Worm (Caenorhabditis elegans) whole organism, L3 larva: Measurements from ENCODE around the gene rpl-11.2.
A peak's percentile ranks its signal among the peaks of the same experiment; 100 is the strongest.

Experiments
- R02D3.7 ChIP-seq: fragments of 150-350 bp; optimal IDR thresholded peaks from 2 replicates; lab custom pipeline; 2014; ENCODE audit warnings: missing biosample characterization, missing genetic modification characterization
- ZK546.5 ChIP-seq: sonication (generic microtip); optimal IDR thresholded peaks from 2 replicates; lab custom pipeline; 2017; ENCODE audit warnings: missing biosample characterization, missing genetic modification characterization
- aly-2 ChIP-seq: fragments of 150-350 bp; optimal IDR thresholded peaks from 2 replicates; lab custom pipeline; 2014; ENCODE audit warnings: missing biosample characterization, missing genetic modification characterization
- ama-1 ChIP-seq: fragments of 150-350 bp; optimal IDR thresholded peaks from 2 replicates; lab custom pipeline; 2018
- ceh-16 ChIP-seq: sonication (generic microtip); optimal IDR thresholded peaks from 2 replicates; lab custom pipeline; 2017; ENCODE audit warnings: missing biosample characterization, missing genetic modification characterization
- ceh-28 ChIP-seq: fragments of 150-350 bp; optimal IDR thresholded peaks from 2 replicates; lab custom pipeline; 2014; ENCODE audit warnings: missing biosample characterization, missing genetic modification reagents, missing genetic modification characterization
- ceh-82 ChIP-seq: fragments of 150-350 bp; optimal IDR thresholded peaks from 2 replicates; lab custom pipeline; 2014; ENCODE audit warnings: missing biosample characterization, missing genetic modification characterization
- ceh-9 ChIP-seq: sonication (generic microtip); optimal IDR thresholded peaks from 2 replicates; lab custom pipeline; 2018; ENCODE audit warnings: missing biosample characterization, missing genetic modification characterization
- egl-27 ChIP-seq: sonication (generic microtip); optimal IDR thresholded peaks from 4 replicates; lab custom pipeline; 2017; ENCODE audit warnings: missing biosample characterization, missing genetic modification reagents, missing genetic modification characterization
- elt-1 ChIP-seq: fragments of 150-350 bp; optimal IDR thresholded peaks from 2 replicates; lab custom pipeline; 2014; ENCODE audit warnings: missing biosample characterization, missing genetic modification characterization
- elt-2 ChIP-seq: sonication (generic microtip); optimal IDR thresholded peaks from 2 replicates; lab custom pipeline; 2016; ENCODE audit warnings: missing genetic modification reagents, mild to moderate bottlenecking, missing genetic modification characterization, missing compliant biosample characterization
- elt-3 ChIP-seq, 3 experiments: fragments of 150-350 bp in 1 of 3; sonication (generic microtip) in 2 of 3; optimal IDR thresholded peaks; 2 replicates in 2 of 3; 4 replicates in 1 of 3; lab custom pipeline; 2014 to 2017; ENCODE audit warnings: missing biosample characterization in 3 of 3, missing genetic modification characterization in 3 of 3
- eor-1 ChIP-seq, 2 experiments: fragments of 150-350 bp; optimal IDR thresholded peaks; 2 replicates each; lab custom pipeline; 2014 to 2018; ENCODE audit warnings: missing biosample characterization in 2 of 2, missing genetic modification characterization in 2 of 2
- fkh-2 ChIP-seq: fragments of 150-350 bp; optimal IDR thresholded peaks from 2 replicates; lab custom pipeline; 2014; ENCODE audit warnings: missing biosample characterization, missing genetic modification reagents, missing genetic modification characterization
- fos-1 ChIP-seq: fragments of 150-350 bp; optimal IDR thresholded peaks from 2 replicates; lab custom pipeline; 2014; ENCODE audit warnings: missing biosample characterization, missing genetic modification characterization
- jun-1 ChIP-seq: fragments of 150-350 bp; optimal IDR thresholded peaks from 2 replicates; lab custom pipeline; 2014; ENCODE audit warnings: missing biosample characterization, missing genetic modification reagents, missing genetic modification characterization
- lin-15B ChIP-seq: fragments of 150-350 bp; optimal IDR thresholded peaks from 2 replicates; lab custom pipeline; 2014; ENCODE audit warnings: missing biosample characterization, missing genetic modification characterization
- lsy-12 ChIP-seq: sonication (generic microtip); optimal IDR thresholded peaks from 2 replicates; lab custom pipeline; 2016; ENCODE audit warnings: mild to moderate bottlenecking, missing genetic modification characterization, missing compliant biosample characterization
- mdl-1 ChIP-seq: fragments of 150-350 bp; optimal IDR thresholded peaks from 2 replicates; lab custom pipeline; 2014; ENCODE audit warnings: missing biosample characterization, missing genetic modification characterization
- mml-1 ChIP-seq: fragments of 150-350 bp; sonication (generic microtip); optimal IDR thresholded peaks from 3 replicates; lab custom pipeline; 2014; ENCODE audit warnings: missing biosample characterization, missing genetic modification characterization
- nfya-1 ChIP-seq: sonication (generic microtip); optimal IDR thresholded peaks from 2 replicates; lab custom pipeline; 2017; ENCODE audit warnings: missing genetic modification characterization, mild to moderate bottlenecking, missing compliant biosample characterization, antibody characterized with exemption, moderate library complexity; ENCODE audit not compliant: insufficient read depth
- nhr-23 ChIP-seq: fragments of 150-350 bp; optimal IDR thresholded peaks from 2 replicates; lab custom pipeline; 2014; ENCODE audit warnings: missing biosample characterization, missing genetic modification reagents, missing genetic modification characterization
- nhr-25 ChIP-seq: sonication (generic microtip); optimal IDR thresholded peaks from 2 replicates; lab custom pipeline; 2017; ENCODE audit warnings: missing biosample characterization, missing genetic modification characterization
- nhr-67 ChIP-seq: fragments of 150-350 bp; optimal IDR thresholded peaks from 2 replicates; lab custom pipeline; 2014; ENCODE audit warnings: missing biosample characterization, missing genetic modification characterization
- nhr-76 ChIP-seq: fragments of 150-350 bp; sonication (generic microtip); optimal IDR thresholded peaks from 5 replicates; lab custom pipeline; 2014; ENCODE audit warnings: missing biosample characterization, missing genetic modification characterization
- pha-4 ChIP-seq: fragments of 150-350 bp; optimal IDR thresholded peaks from 2 replicates; lab custom pipeline; 2014; ENCODE audit warnings: missing biosample characterization, missing genetic modification reagents, missing genetic modification characterization
- sea-2 ChIP-seq: fragments of 150-350 bp; sonication (generic microtip); optimal IDR thresholded peaks from 4 replicates; lab custom pipeline; 2014; ENCODE audit warnings: missing biosample characterization, missing genetic modification reagents, missing genetic modification characterization
- tbx-2 ChIP-seq: sonication (generic microtip); optimal IDR thresholded peaks from 2 replicates; lab custom pipeline; 2016; ENCODE audit warnings: mild to moderate bottlenecking, missing genetic modification characterization, missing compliant biosample characterization
- zag-1 ChIP-seq: fragments of 150-350 bp; optimal IDR thresholded peaks from 2 replicates; lab custom pipeline; 2014; ENCODE audit warnings: missing biosample characterization, missing genetic modification characterization
- ztf-11 ChIP-seq: fragments of 150-350 bp; optimal IDR thresholded peaks from 2 replicates; lab custom pipeline; 2014; ENCODE audit warnings: missing biosample characterization, missing genetic modification characterization
- ztf-4 ChIP-seq: fragments of 150-350 bp; optimal IDR thresholded peaks from 2 replicates; lab custom pipeline; 2014; ENCODE audit warnings: missing biosample characterization, missing genetic modification characterization

The rpl-11.2 gene

DNA sequence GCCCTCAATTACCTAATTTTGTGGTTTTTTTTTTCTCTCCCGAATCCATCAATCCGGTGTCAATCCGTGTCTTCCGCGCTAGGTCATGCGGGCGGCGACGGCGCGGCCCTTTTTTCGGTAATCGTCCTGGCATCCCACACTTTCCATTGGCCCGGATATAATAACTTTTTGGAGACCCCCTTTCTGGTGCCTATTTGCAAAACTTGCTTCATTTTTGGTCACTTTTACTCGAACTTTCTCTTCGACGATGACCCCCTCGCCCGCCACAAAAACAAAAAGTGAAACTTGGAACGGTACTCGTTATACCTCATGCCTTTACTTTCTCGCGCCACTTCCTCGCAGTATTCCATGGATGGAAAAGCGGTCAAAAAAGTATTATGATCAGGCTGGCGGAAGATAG lies 28.0 kb downstream of the rpl-11.2 start:
- no peak for TF ChIP-seq eor-1 (tag; optimal IDR thresholded peaks at IDR 0.05; lab: Kevin White, UChicago)
- no peak for TF ChIP-seq R02D3.7 (tag; lab: Kevin White, UChicago)
- TF ChIP-seq ztf-4 (tag; lab: Kevin White, UChicago) = no peak
- peak; percentile 77 for TF ChIP-seq nhr-23 (tag; lab: Kevin White, UChicago)
- TF ChIP-seq elt-3 (tag; optimal IDR thresholded peaks at IDR 0.05; lab: Kevin White, UChicago) = no peak
- TF ChIP-seq sea-2 = no peak

DNA sequence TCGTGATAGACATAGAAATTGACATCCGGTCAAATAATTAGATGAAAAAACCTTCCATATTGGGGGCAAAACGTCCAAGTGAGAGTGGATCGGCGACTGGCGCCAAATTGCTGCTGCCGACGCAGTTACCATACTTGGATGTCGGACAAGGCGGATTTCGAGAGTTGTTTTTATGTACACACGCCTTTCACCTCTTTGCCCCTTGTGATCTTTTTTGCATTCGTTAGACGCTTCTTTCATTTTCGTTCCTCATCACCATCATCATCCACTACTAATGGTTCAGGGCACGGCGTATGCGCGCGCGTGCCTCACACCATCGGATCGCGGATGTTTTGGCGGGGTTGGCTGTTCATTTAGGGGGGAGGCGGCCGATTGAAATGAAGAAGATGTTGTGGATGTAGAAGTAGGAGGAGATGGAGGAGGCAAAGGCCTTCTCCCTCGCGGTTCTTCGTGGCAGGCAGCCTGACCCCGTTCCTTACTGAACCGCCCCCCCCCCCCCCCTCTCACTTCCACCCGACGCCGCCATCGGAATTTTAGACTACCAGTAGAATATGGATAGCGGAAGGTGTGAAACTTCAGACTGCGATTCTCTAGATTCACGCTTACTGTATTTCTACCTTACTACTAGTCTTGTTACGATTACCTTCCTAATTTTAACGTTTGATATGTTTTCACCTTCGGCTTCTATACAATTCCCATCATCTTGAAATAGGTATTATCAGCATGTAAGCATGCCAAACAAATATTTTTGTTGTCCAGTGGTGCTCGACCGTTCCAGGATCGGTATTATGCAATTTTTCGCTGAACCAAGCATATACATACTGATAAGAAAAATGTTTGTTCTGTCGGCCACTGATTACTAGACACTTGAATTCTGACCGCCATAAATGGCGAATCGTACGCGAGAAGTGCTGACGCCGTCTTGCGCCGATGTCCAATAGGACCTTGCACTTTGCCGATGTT lies 28.7 kb downstream of the rpl-11.2 start:
- TF ChIP-seq elt-1 (tag; lab: Kevin White, UChicago) (no peak), elt-2 (tag; lab: Kevin White, UChicago) (peak; percentile 13), nhr-25 (tag; lab: Kevin White, UChicago) (peak; percentile 41), nhr-23 (tag; lab: Kevin White, UChicago) (peak; percentile 27)

DNA sequence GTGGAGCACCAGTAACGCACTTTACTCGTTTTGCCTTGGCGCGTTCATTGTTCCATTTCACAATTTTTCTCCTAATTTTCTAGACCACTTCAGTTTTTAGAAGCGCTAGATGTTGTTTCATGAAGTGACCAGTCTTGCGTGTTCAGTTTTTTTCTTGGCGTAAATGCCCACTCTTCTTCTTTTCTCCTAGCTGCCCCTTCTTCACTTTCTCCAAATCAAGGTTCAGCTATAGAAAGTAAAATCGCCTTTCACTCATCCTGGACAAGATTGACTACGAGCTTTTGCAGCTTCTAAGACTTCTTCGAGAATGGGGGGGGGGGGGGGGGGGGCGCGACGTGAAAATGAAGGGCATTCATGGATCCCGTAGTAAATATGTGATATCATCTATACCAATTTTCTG lies 29.7 kb downstream of the rpl-11.2 start:
- TF ChIP-seq pha-4 (tag; lab: Kevin White, UChicago) = no peak
- no peak for TF ChIP-seq ceh-82 (tag; lab: Kevin White, UChicago)
- TF ChIP-seq zag-1 (tag; lab: Kevin White, UChicago) = no peak
- no peak for TF ChIP-seq ama-1 (lab: Kevin White, UChicago)
- no peak for TF ChIP-seq sea-2
- TF ChIP-seq nfya-1 (tag; lab: Kevin White, UChicago) = no peak
- no peak for TF ChIP-seq jun-1 (tag; lab: Kevin White, UChicago)
- TF ChIP-seq mml-1 = no peak
- TF ChIP-seq egl-27 = no peak
- TF ChIP-seq fkh-2 (tag; lab: Kevin White, UChicago) = no peak
- no peak for TF ChIP-seq lsy-12
- no peak for TF ChIP-seq aly-2 (tag; lab: Kevin White, UChicago)

DNA sequence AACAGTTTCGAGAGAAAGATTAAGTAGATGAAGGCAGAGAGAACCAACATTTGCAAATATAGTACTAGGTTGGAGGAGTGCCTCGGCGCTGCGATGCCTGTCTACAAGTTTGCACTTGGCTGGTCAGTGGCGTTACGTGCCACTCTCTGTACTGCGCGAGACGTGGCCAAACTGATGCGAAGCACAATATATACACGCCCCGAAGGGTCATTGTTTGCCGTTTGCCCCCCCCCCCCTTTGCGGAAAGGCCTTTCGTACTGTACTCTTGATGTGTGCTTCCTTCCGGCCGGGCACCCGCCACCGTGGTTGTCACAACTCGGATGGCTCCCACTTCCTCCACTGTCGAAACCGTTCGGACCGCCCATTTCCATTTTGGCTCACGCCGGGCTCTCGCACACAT lies 30.3 kb downstream of the rpl-11.2 start:
- TF ChIP-seq mdl-1 = no peak
- no peak for TF ChIP-seq egl-27
- no peak for TF ChIP-seq nhr-23 (tag; lab: Kevin White, UChicago)
- no peak for TF ChIP-seq ceh-16 (tag; lab: Kevin White, UChicago)
- TF ChIP-seq fos-1 (tag; lab: Kevin White, UChicago) = no peak
- TF ChIP-seq tbx-2 (tag; lab: Kevin White, UChicago) = no peak
- TF ChIP-seq pha-4 (tag; lab: Kevin White, UChicago) = peak; percentile 21
- TF ChIP-seq, all 47 proteins: peak for 1

DNA sequence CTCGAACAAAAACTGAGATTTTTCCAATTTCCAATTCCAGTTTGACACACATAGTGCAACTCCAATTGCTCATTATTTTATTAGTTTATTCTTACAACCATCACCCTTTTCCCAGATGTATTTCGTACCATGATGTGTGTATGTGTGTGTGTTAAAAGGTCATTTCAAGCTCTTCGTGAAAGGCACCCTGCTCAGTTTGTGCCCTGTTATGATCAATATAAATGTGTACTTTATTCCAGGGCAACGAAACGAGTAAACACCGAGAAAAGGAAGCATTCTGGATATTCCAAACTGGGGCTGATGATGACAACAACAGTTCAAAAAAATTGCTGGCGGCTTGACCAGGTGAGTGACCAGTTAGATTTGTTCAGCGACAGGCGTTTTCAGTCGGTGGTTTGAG lies 31.7 kb downstream of the rpl-11.2 start, which contains the start of gene peb-1:
Gene peb-1 (plus strand): TSS at position 301 of the 400 bp plus-strand sequence.
- TF ChIP-seq jun-1 (tag; lab: Kevin White, UChicago) (no peak), ceh-9 (tag; lab: Kevin White, UChicago) (no peak), lsy-12 (no peak), ZK546.5 (tag; lab: Kevin White, UChicago) (no peak), ceh-28 (tag; lab: Kevin White, UChicago) (no peak), lin-15B (tag; lab: Kevin White, UChicago) (no peak), nhr-76 (tag; lab: Kevin White, UChicago) (no peak), nhr-67 (tag; lab: Kevin White, UChicago) (no peak), ztf-11 (tag; lab: Kevin White, UChicago) (no peak), pha-4 (tag; lab: Kevin White, UChicago) (no peak), nfya-1 (tag; lab: Kevin White, UChicago) (no peak)

DNA sequence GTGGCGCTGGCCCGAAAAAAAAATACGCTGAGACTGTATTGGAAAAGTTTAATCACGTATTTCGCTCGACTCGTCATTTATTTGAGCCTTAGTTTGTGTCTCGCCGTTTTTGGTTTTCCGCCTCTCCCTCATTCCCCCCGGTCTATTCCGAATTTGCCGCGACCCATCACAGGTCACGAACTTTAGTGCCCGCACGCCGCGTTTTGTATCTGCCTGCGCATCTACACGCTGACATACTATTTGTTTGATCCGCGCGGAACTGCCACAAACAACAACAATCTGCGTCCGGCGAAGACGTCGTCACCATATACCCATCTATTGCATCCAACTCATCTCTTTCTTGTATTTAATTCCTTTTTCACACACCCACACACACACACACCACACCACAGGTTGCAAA lies 32.3 kb downstream of the rpl-11.2 start:
- peak; percentile 9 for TF ChIP-seq nhr-23 (tag; lab: Kevin White, UChicago)
- TF ChIP-seq jun-1 (tag; lab: Kevin White, UChicago) = no peak
- TF ChIP-seq ama-1 (lab: Kevin White, UChicago) = no peak
- TF ChIP-seq aly-2 (tag; lab: Kevin White, UChicago) = no peak
- no peak for TF ChIP-seq zag-1 (tag; lab: Kevin White, UChicago)
